Worm (Caenorhabditis elegans) whole organism, L3 larva: ENCODE data around the gene T16G12.6.
"Not testable (repeated sequence)": the region's sequence is repeated elsewhere in the genome, so short reads cannot be mapped to it uniquely, and the experiment has no call there.

ENCODE experiments used
- aly-2 ChIP-seq: fragments of 150-350 bp; optimal IDR thresholded peaks from 2 replicates; lab custom pipeline; 2014; ENCODE audit warnings: missing biosample characterization, missing genetic modification characterization
- ama-1 ChIP-seq: fragments of 150-350 bp; optimal IDR thresholded peaks from 2 replicates; lab custom pipeline; 2018
- ceh-16 ChIP-seq: sonication (generic microtip); optimal IDR thresholded peaks from 2 replicates; lab custom pipeline; 2017; ENCODE audit warnings: missing biosample characterization, missing genetic modification characterization
- ceh-82 ChIP-seq: fragments of 150-350 bp; optimal IDR thresholded peaks from 2 replicates; lab custom pipeline; 2014; ENCODE audit warnings: missing biosample characterization, missing genetic modification characterization
- ceh-9 ChIP-seq: sonication (generic microtip); optimal IDR thresholded peaks from 2 replicates; lab custom pipeline; 2018; ENCODE audit warnings: missing biosample characterization, missing genetic modification characterization
- fkh-10 ChIP-seq: sonication (generic microtip); optimal IDR thresholded peaks from 2 replicates; lab custom pipeline; 2017; ENCODE audit warnings: missing biosample characterization, missing genetic modification reagents, missing genetic modification characterization
- fkh-2 ChIP-seq: fragments of 150-350 bp; optimal IDR thresholded peaks from 2 replicates; lab custom pipeline; 2014; ENCODE audit warnings: missing biosample characterization, missing genetic modification reagents, missing genetic modification characterization
- hmg-11 ChIP-seq: sonication (generic microtip); optimal IDR thresholded peaks from 2 replicates; lab custom pipeline; 2016; ENCODE audit warnings: missing genetic modification characterization, missing compliant biosample characterization
- mdl-1 ChIP-seq: fragments of 150-350 bp; optimal IDR thresholded peaks from 2 replicates; lab custom pipeline; 2014; ENCODE audit warnings: missing biosample characterization, missing genetic modification characterization
- nfya-1 ChIP-seq: sonication (generic microtip); optimal IDR thresholded peaks from 2 replicates; lab custom pipeline; 2017; ENCODE audit warnings: missing genetic modification characterization, mild to moderate bottlenecking, missing compliant biosample characterization, antibody characterized with exemption, moderate library complexity; ENCODE audit not compliant: insufficient read depth
- nhr-28 ChIP-seq: fragments of 150-350 bp; optimal IDR thresholded peaks from 2 replicates; lab custom pipeline; 2014; ENCODE audit warnings: missing biosample characterization, missing genetic modification characterization
- nhr-76 ChIP-seq: fragments of 150-350 bp; sonication (generic microtip); optimal IDR thresholded peaks from 5 replicates; lab custom pipeline; 2014; ENCODE audit warnings: missing biosample characterization, missing genetic modification characterization
- unc-62 ChIP-seq: fragments of 150-350 bp; sonication (generic microtip); optimal IDR thresholded peaks from 4 replicates; lab custom pipeline; 2014; ENCODE audit warnings: missing biosample characterization, missing genetic modification reagents, missing genetic modification characterization
- ztf-11 ChIP-seq: fragments of 150-350 bp; optimal IDR thresholded peaks from 2 replicates; lab custom pipeline; 2014; ENCODE audit warnings: missing biosample characterization, missing genetic modification characterization

ce11 chrIII:10050321-10050720, 19.1 kb upstream of the T16G12.6 start, which contains the start of gene T16G12.3:
- TF ChIP-seq aly-2 (tag; lab: Kevin White, UChicago); mdl-1 (tag; lab: Kevin White, UChicago); fkh-2; unc-62 (GFP tag; lab: Kevin White, UChicago); ceh-82 (tag; lab: Kevin White, UChicago); fkh-10 (GFP tag; lab: Kevin White, UChicago); ama-1 (lab: Kevin White, UChicago); hmg-11 (tag; lab: Kevin White, UChicago); nhr-28 (tag; lab: Kevin White, UChicago); ceh-16 (tag; lab: Kevin White, UChicago); nfya-1 (tag; lab: Kevin White, UChicago); nhr-76 (tag; lab: Kevin White, UChicago); ceh-9 (tag; lab: Kevin White, UChicago); ztf-11 (tag; lab: Kevin White, UChicago): not testable (repeated sequence)
